Worm (Caenorhabditis elegans): ENCODE data around the gene ebp-2.

Gene ebp-2

ce11 chrII:11467541-11467940 lies 25.0 kb downstream of the ebp-2 start, which contains the start of gene klp-17:
Gene klp-17 (minus strand): TSS chrII:11467641.
- TF ChIP-seq ama-1 (optimal IDR thresholded peaks at IDR 0.05) (no peak), tbx-37 (GFP tag; conservative IDR thresholded peaks at IDR 0.05) (no peak), sea-1 (GFP tag; conservative IDR thresholded peaks at IDR 0.05) (no peak), pes-1 (GFP tag; IDR thresholded peaks at IDR 0.05) (no peak), tra-4 (tag; optimal IDR thresholded peaks at IDR 0.05) (no peak), flt-1 (GFP tag; IDR thresholded peaks at IDR 0.05) (no peak), F13C5.2 (tag; optimal IDR thresholded peaks at IDR 0.05) (no peak), scrt-1 (GFP tag; IDR thresholded peaks at IDR 0.05) (no peak)

DNA sequence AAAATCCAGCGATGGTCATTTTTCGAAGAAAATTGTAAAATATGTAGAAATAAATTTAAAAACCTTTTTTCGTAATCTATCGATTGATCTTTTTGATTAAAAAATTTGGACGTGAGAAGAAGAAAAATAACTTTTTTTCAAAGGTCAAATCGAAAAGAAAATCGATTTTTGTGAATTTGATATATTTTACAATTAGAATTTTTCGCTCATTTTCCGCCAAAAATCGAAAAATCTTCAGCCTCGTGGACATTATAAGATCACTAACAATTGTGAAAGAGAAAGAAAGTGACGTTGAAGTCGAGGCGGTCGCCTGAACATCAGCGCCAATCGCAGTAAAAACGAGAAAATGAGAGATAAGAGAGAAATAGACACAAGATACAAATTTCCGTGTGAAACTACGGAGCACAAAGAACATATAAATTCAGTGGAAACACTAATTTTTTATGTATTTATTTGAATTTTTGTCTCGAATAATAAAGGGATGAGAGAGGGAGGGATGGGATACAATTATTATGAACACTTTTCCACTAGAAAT lies 27.1 kb downstream of the ebp-2 start, which contains the start of gene cisd-1:
Gene cisd-1 (minus strand): TSS at position 51 of the 535 bp plus-strand sequence.
- TF ChIP-seq hmg-4 (GFP tag; optimal IDR thresholded peaks at IDR 0.05) (no peak), tra-4 (tag; optimal IDR thresholded peaks at IDR 0.05) (no peak), tbx-11 (GFP tag; IDR thresholded peaks at IDR 0.05) (no peak), flt-1 (GFP tag; IDR thresholded peaks at IDR 0.05) (no peak), F13C5.2 (tag; optimal IDR thresholded peaks at IDR 0.05) (no peak), B0310.2 (tag; optimal IDR thresholded peaks at IDR 0.05) (no peak), aly-1 (tag; optimal IDR thresholded peaks at IDR 0.05) (no peak), tbx-37 (GFP tag; conservative IDR thresholded peaks at IDR 0.05) (no peak), scrt-1 (GFP tag; IDR thresholded peaks at IDR 0.05) (no peak), ceh-13 (GFP tag; optimal IDR thresholded peaks at IDR 0.05) (no peak)

ce11 chrII:11471916-11472315 lies 29.4 kb downstream of the ebp-2 start, which contains the start of gene mfn-1:
Gene mfn-1 (minus strand): TSS chrII:11472016.
- TF ChIP-seq flt-1 (GFP tag; IDR thresholded peaks at IDR 0.05) = no peak
- TF ChIP-seq pes-1 (GFP tag; IDR thresholded peaks at IDR 0.05) = no peak
- TF ChIP-seq ama-1 (optimal IDR thresholded peaks at IDR 0.05) = no peak
- TF ChIP-seq tbx-11 (GFP tag; IDR thresholded peaks at IDR 0.05) = no peak
- TF ChIP-seq ceh-36 (tag; optimal IDR thresholded peaks at IDR 0.05) = no peak
- no peak for TF ChIP-seq ets-7 (tag; optimal IDR thresholded peaks at IDR 0.05)
- no peak for TF ChIP-seq aly-1 (tag; optimal IDR thresholded peaks at IDR 0.05)
- no peak for TF ChIP-seq sea-1 (GFP tag; conservative IDR thresholded peaks at IDR 0.05)
- no peak for TF ChIP-seq hnd-1 (tag; optimal IDR thresholded peaks at IDR 0.05)
- TF ChIP-seq scrt-1 (GFP tag; IDR thresholded peaks at IDR 0.05) = no peak
- TF ChIP-seq B0310.2 (tag; optimal IDR thresholded peaks at IDR 0.05) = no peak

DNA sequence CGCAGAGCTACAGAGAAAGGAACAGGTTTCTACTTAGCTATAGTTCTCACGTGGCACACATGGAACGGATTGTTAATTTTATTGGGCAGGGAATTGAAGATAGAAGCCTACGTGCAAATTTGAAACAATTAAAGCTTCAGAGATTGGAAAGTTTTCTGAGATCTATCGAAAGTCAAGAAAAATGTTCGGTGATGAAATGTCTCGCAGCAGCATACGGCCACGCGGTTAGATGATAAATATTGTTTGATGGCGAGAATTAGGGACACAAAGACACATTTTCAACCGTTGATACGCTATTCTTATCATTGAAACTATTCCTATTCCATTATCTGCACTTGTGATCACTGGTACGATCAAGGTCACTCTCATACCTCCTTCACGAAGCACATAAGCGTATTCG lies 30.0 kb downstream of the ebp-2 start:
- TF ChIP-seq ceh-13 (GFP tag; optimal IDR thresholded peaks at IDR 0.05) (no peak), B0310.2 (tag; optimal IDR thresholded peaks at IDR 0.05) (no peak), ets-7 (tag; optimal IDR thresholded peaks at IDR 0.05) (no peak), hmbx-1 (tag; optimal IDR thresholded peaks at IDR 0.05) (no peak), scrt-1 (GFP tag; IDR thresholded peaks at IDR 0.05) (no peak), tra-4 (tag; optimal IDR thresholded peaks at IDR 0.05) (no peak), aly-1 (tag; optimal IDR thresholded peaks at IDR 0.05) (no peak), hmg-4 (GFP tag; optimal IDR thresholded peaks at IDR 0.05) (no peak), hnd-1 (tag; optimal IDR thresholded peaks at IDR 0.05) (no peak), tbx-37 (GFP tag; conservative IDR thresholded peaks at IDR 0.05) (no peak), sea-1 (GFP tag; conservative IDR thresholded peaks at IDR 0.05) (no peak), ama-1 (optimal IDR thresholded peaks at IDR 0.05) (no peak), ceh-36 (tag; optimal IDR thresholded peaks at IDR 0.05) (no peak), F13C5.2 (tag; optimal IDR thresholded peaks at IDR 0.05) (no peak), flt-1 (GFP tag; IDR thresholded peaks at IDR 0.05) (no peak), pes-1 (GFP tag; IDR thresholded peaks at IDR 0.05) (no peak), tbx-11 (GFP tag; IDR thresholded peaks at IDR 0.05) (no peak)

- TF ChIP-seq flt-1 (GFP tag; IDR thresholded peaks at IDR 0.05) (peak; percentile 72), hmg-4 (GFP tag; optimal IDR thresholded peaks at IDR 0.05) (peak; percentile 22), hnd-1 (tag; optimal IDR thresholded peaks at IDR 0.05) (no peak), F13C5.2 (tag; optimal IDR thresholded peaks at IDR 0.05) (peak; percentile 44), pes-1 (GFP tag; IDR thresholded peaks at IDR 0.05) (no peak), tbx-37 (GFP tag; conservative IDR thresholded peaks at IDR 0.05) (peak; percentile 62; the same call in 1 of the 2 replicates)
Observed at ce11 chrII:11473525-11474181, 31.1 kb downstream of the ebp-2 start, which contains the start of the genes metl-1 and W02B12.11. Gene metl-1 (minus strand): TSS chrII:11473575. Gene W02B12.11 (plus strand): TSS chrII:11473861.

DNA sequence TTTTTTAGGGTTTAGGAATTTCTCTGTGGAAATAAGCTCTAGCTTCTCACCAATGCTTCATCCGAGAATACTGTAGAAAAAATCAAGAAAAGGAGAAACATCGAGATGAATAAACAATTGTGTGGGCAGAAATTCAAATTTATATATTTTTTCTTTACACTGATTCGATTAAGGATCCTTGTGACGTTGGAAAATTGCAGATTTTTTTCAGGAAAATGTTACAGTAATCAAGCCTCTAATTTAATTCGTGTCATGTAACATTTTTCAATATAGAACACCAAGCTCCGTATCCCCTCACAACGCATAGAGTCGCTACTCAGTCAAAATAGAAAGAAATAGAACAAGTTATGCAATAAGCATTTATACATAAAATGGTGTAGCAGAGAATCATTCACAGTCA lies 33.9 kb downstream of the ebp-2 start, which contains the start of gene W02B12.16:
Gene W02B12.16 (minus strand): TSS at position 101 of the 400 bp plus-strand sequence.
- TF ChIP-seq hmbx-1 (tag; optimal IDR thresholded peaks at IDR 0.05) (no peak), tbx-37 (GFP tag; conservative IDR thresholded peaks at IDR 0.05) (no peak), hnd-1 (tag; optimal IDR thresholded peaks at IDR 0.05) (no peak), B0310.2 (tag; optimal IDR thresholded peaks at IDR 0.05) (no peak), F13C5.2 (tag; optimal IDR thresholded peaks at IDR 0.05) (no peak), ama-1 (optimal IDR thresholded peaks at IDR 0.05) (no peak), ets-7 (tag; optimal IDR thresholded peaks at IDR 0.05) (no peak), tbx-11 (GFP tag; IDR thresholded peaks at IDR 0.05) (no peak), hmg-4 (GFP tag; optimal IDR thresholded peaks at IDR 0.05) (no peak), tra-4 (tag; optimal IDR thresholded peaks at IDR 0.05) (no peak), scrt-1 (GFP tag; IDR thresholded peaks at IDR 0.05) (no peak), flt-1 (GFP tag; IDR thresholded peaks at IDR 0.05) (no peak), ceh-13 (GFP tag; optimal IDR thresholded peaks at IDR 0.05) (no peak), sea-1 (GFP tag; conservative IDR thresholded peaks at IDR 0.05) (no peak), pes-1 (GFP tag; IDR thresholded peaks at IDR 0.05) (no peak), aly-1 (tag; optimal IDR thresholded peaks at IDR 0.05) (no peak), ceh-36 (tag; optimal IDR thresholded peaks at IDR 0.05) (no peak)

ce11 chrII:11479076-11479475 lies 36.6 kb downstream of the ebp-2 start, which contains the start of gene W02B12.12:
Gene W02B12.12 (minus strand): TSS chrII:11479176.
- TF ChIP-seq pes-1 (GFP tag; IDR thresholded peaks at IDR 0.05) (no peak), hmbx-1 (tag; optimal IDR thresholded peaks at IDR 0.05) (no peak), scrt-1 (GFP tag; IDR thresholded peaks at IDR 0.05) (no peak), ama-1 (optimal IDR thresholded peaks at IDR 0.05) (no peak), aly-1 (tag; optimal IDR thresholded peaks at IDR 0.05) (no peak), tra-4 (tag; optimal IDR thresholded peaks at IDR 0.05) (no peak), tbx-37 (GFP tag; conservative IDR thresholded peaks at IDR 0.05) (no peak), tbx-11 (GFP tag; IDR thresholded peaks at IDR 0.05) (no peak), F13C5.2 (tag; optimal IDR thresholded peaks at IDR 0.05) (no peak)

Measured in whole organism, early embryonic.